Worm (Caenorhabditis elegans): ENCODE data around the gene C37C3.11.

DNA sequence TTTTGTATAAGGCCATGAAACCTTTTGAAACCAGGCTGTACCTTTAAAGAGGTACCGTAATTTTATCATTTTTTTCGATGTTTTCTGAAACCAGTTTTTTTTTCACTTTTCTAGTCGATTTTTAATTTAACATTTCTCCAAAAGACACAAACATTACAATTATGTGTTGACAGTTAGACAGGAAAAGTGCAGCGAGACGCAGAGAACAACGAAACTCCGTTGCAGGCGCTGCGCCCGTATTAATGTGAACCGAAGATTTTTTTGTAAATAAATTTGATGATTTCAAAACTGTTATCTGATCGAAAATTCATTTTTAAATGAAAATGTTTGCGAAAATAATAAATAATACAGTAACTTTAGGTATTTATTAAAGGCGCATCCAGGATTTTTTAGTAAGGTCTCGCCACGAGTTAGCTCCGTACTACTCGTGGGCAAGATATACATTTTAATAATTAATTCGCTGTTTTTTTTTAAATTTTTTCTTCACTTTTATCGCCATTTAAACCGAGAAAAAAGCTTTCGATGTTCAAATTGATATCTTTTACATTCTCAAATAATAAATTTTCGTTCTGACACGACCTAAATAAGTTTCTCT is 12.4 kb upstream of the C37C3.11 start, which contains the start of gene F40A3.3:
- TF ChIP-seq K12H6.12 (tag; optimal IDR thresholded peaks at IDR 0.05): no peak
- TF ChIP-seq ztf-25 (GFP tag; IDR thresholded peaks at IDR 0.05): no peak
- TF ChIP-seq nhr-27 (tag; optimal IDR thresholded peaks at IDR 0.05): no peak
- TF ChIP-seq unc-62 (GFP tag; optimal IDR thresholded peaks at IDR 0.05): no peak
- no peak for TF ChIP-seq bed-2 (GFP tag; IDR thresholded peaks at IDR 0.05)
- no peak for TF ChIP-seq T07F8.4 (tag; optimal IDR thresholded peaks at IDR 0.05)

All from whole organism, young adult.